Worm (Caenorhabditis elegans) whole organism, early embryonic: ENCODE data around the gene C53C11.2.

Source experiments
- B0310.2 ChIP-seq: sonication (generic microtip); optimal IDR thresholded peaks from 2 replicates; lab custom pipeline; 2016; ENCODE audit warnings: mild to moderate bottlenecking, missing genetic modification characterization, missing compliant biosample characterization
- F13C5.2 ChIP-seq: sonication (generic microtip); optimal IDR thresholded peaks from 2 replicates; lab custom pipeline; 2017; ENCODE audit warnings: mild to moderate bottlenecking, missing genetic modification characterization, inconsistent platforms, missing compliant biosample characterization
- aly-1 ChIP-seq: sonication (generic microtip); optimal IDR thresholded peaks from 2 replicates; lab custom pipeline; 2016; ENCODE audit warnings: missing genetic modification characterization, missing compliant biosample characterization
- ama-1 ChIP-seq: fragments of 150-350 bp; optimal IDR thresholded peaks from 2 replicates; lab custom pipeline; 2014
- ceh-13 ChIP-seq: fragments of 200-800 bp; sonication (Bioruptor generic); optimal IDR thresholded peaks from 2 replicates; lab custom pipeline; 2018; ENCODE audit warnings: mild to moderate bottlenecking, missing genetic modification characterization, missing compliant biosample characterization
- ceh-36 ChIP-seq: sonication (generic microtip); optimal IDR thresholded peaks from 2 replicates; lab custom pipeline; 2016; ENCODE audit warnings: missing genetic modification characterization, inconsistent platforms, missing compliant biosample characterization
- ets-7 ChIP-seq: sonication (generic microtip); optimal IDR thresholded peaks from 2 replicates; lab custom pipeline; 2016; ENCODE audit warnings: missing genotype, missing genetic modification characterization, missing compliant biosample characterization
- flt-1 ChIP-seq: fragments of 200-800 bp; sonication (Bioruptor generic); IDR thresholded peaks from 2 replicates; pipeline ENCODE4 v1.3.6; 2022; ENCODE audit warnings: missing genetic modification characterization, missing compliant biosample characterization
- hmbx-1 ChIP-seq: sonication (generic microtip); optimal IDR thresholded peaks from 2 replicates; lab custom pipeline; 2016; ENCODE audit warnings: mild to moderate bottlenecking, missing genetic modification characterization, missing compliant biosample characterization
- hmg-4 ChIP-seq: fragments of 200-800 bp; sonication (Bioruptor generic); optimal IDR thresholded peaks from 2 replicates; lab custom pipeline; 2018; ENCODE audit warnings: mild to moderate bottlenecking, missing genetic modification characterization, missing compliant biosample characterization
- hnd-1 ChIP-seq: sonication (generic microtip); optimal IDR thresholded peaks from 2 replicates; lab custom pipeline; 2016; ENCODE audit warnings: missing genetic modification characterization, missing compliant biosample characterization
- pes-1 ChIP-seq: fragments of 200-800 bp; sonication (Bioruptor generic); IDR thresholded peaks from 2 replicates; pipeline ENCODE4 v1.3.6; 2022; ENCODE audit warnings: missing genetic modification reagents, missing genetic modification characterization, missing compliant biosample characterization
- scrt-1 ChIP-seq: fragments of 200-800 bp; sonication (Bioruptor generic); IDR thresholded peaks from 2 replicates; pipeline ENCODE4 v1.3.6; 2022; ENCODE audit warnings: missing genetic modification characterization, missing compliant biosample characterization
- sea-1 ChIP-seq: fragments of 200-800 bp; sonication (Bioruptor generic); conservative IDR thresholded peaks from 2 replicates; pipeline ENCODE4 v1.3.6; 2022; ENCODE audit warnings: missing genetic modification characterization, missing compliant biosample characterization
- tbx-11 ChIP-seq: fragments of 200-800 bp; sonication (Bioruptor generic); IDR thresholded peaks from 2 replicates; pipeline ENCODE4 v1.3.6; 2022; ENCODE audit warnings: missing genetic modification characterization, missing compliant biosample characterization
- tbx-37 ChIP-seq: fragments of 200-800 bp; sonication (Bioruptor generic); conservative IDR thresholded peaks from 2 replicates; pipeline ENCODE4 v1.3.6; 2022; ENCODE audit warnings: missing genetic modification reagents, missing genetic modification characterization, missing compliant biosample characterization
- tra-4 ChIP-seq: sonication (generic microtip); optimal IDR thresholded peaks from 2 replicates; lab custom pipeline; 2017; ENCODE audit warnings: missing genetic modification characterization, missing compliant biosample characterization

C53C11.2 gene

DNA sequence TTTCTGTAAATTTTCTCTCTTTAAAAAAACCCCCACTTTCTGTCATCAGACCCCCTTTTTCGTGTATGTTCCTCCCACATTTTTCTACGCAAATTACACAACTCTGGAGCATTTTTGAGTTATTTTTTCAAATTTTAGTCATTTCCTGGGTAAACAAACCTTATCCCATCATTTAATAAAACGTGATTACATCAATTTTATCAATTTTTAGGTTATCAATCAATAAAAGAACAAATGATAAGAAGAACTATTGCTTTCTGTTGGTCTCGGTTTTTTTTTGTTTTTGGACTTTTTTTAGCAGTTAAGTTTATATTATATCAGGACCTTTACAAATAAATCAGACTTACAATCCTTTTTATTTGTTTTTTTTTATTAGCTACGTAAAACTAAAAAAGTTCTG is at the start of gene C53C11.2:
Gene C53C11.2 (plus strand): TSS at position 284 of the 400 bp plus-strand sequence.
- TF ChIP-seq F13C5.2 (tag; lab: Kevin White, UChicago) = no peak

DNA sequence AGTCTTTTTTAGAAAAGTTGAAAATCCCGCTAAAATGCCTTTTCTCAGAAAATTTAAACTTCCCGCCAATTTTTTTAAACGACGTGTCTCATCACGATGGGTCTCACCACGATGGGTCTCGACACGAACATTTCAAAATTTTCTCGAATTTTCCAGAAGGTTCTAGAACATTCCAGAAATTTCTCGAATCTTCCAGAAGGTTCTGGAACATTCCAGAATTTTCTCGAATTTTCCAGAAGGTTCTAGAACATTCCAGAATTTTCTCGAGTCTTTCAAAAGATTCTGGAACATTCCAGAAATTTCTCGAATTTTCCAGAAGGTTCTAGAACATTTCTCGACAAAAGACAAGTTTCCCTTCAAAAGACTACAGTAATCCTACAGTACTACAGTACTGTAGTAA is 48.1 kb upstream of the C53C11.2 start:
- TF ChIP-seq tra-4 (tag; lab: Kevin White, UChicago) (no peak), pes-1 (GFP tag; lab: Robert Waterston, UW) (peak; percentile 63), ceh-36 (tag; lab: Kevin White, UChicago) (no peak), flt-1 (peak; percentile 64; the same call in 1 of the 2 replicates)

DNA sequence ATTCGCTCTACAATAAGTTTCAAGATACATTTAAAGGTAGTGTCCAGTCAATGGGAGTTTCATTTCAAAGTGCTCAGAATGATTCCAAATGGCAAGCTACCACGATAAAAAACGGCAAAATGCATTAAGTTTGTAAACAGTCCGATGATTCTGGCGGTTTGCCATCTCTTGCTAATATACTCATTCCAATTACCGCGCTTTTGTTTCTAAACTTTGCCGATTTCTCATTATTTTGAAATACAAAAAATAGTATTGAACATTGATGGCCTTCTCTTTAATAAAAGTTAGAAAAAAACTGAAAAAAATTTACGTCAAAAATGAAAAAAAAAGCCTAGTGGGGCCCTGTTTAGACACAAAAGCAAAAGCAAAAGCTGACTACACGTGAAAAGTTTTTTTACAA is 42.4 kb upstream of the C53C11.2 start:
- TF ChIP-seq sea-1 (GFP tag; lab: Robert Waterston, UW) (no peak), ets-7 (tag; lab: Kevin White, UChicago) (no peak), ceh-36 (tag; lab: Kevin White, UChicago) (no peak), ceh-13 (GFP tag; lab: Kevin White, UChicago) (no peak), scrt-1 (GFP tag; lab: Robert Waterston, UW) (no peak), F13C5.2 (tag; lab: Kevin White, UChicago) (no peak), tra-4 (tag; lab: Kevin White, UChicago) (no peak), tbx-11 (no peak), ama-1 (lab: Kevin White, UChicago) (no peak), tbx-37 (GFP tag; lab: Robert Waterston, UW) (no peak), pes-1 (GFP tag; lab: Robert Waterston, UW) (no peak), B0310.2 (tag; lab: Kevin White, UChicago) (no peak), hnd-1 (no peak), aly-1 (tag; lab: Kevin White, UChicago) (no peak), hmbx-1 (no peak), flt-1 (no peak), hmg-4 (GFP tag; lab: Kevin White, UChicago) (no peak)

ce11 chrX:17294728-17295127 is 41.7 kb upstream of the C53C11.2 start, which contains the start of gene C33E10.8:
TSS of gene C33E10.8 (minus strand) at chrX:17294828.
- TF ChIP-seq sea-1 (GFP tag; lab: Robert Waterston, UW) = no peak
- no peak for TF ChIP-seq pes-1 (GFP tag; lab: Robert Waterston, UW)
- no peak for TF ChIP-seq hnd-1
- no peak for TF ChIP-seq scrt-1 (GFP tag; lab: Robert Waterston, UW)
- TF ChIP-seq tbx-11 = no peak

DNA sequence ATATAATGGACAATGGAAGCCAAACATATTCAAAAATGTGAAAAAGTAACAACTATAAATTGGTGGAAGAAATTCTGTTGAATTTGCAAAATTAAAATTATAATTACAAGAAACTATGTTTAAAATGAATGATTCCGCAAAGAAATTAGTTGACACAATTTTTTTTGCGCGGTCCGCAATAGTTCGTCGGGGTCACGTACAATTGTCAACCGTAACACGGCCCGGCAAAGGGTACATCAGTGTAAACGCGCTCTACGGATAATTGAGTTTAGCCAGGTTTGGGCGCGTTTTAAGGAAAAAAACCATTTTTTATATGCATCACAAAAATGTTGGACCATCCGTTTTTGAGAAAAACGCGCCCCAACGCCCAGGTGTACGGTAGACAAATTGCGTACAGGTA is 39.0 kb upstream of the C53C11.2 start:
- no peak for TF ChIP-seq tbx-11
- no peak for TF ChIP-seq ceh-13 (GFP tag; lab: Kevin White, UChicago)
- TF ChIP-seq scrt-1 (GFP tag; lab: Robert Waterston, UW) = no peak
- TF ChIP-seq hmbx-1 = no peak
- TF ChIP-seq tra-4 (tag; lab: Kevin White, UChicago) = no peak
- TF ChIP-seq ceh-36 (tag; lab: Kevin White, UChicago) = no peak
- TF ChIP-seq aly-1 (tag; lab: Kevin White, UChicago) = no peak
- no peak for TF ChIP-seq F13C5.2 (tag; lab: Kevin White, UChicago)
- TF ChIP-seq hmg-4 (GFP tag; lab: Kevin White, UChicago) = no peak
- no peak for TF ChIP-seq ama-1 (lab: Kevin White, UChicago)
- TF ChIP-seq sea-1 (GFP tag; lab: Robert Waterston, UW) = no peak
- TF ChIP-seq flt-1 = no peak
- TF ChIP-seq pes-1 (GFP tag; lab: Robert Waterston, UW) = no peak

- no peak for TF ChIP-seq scrt-1 (GFP tag; lab: Robert Waterston, UW)
- no peak for TF ChIP-seq pes-1 (GFP tag; lab: Robert Waterston, UW)
- no peak for TF ChIP-seq aly-1 (tag; lab: Kevin White, UChicago)
- TF ChIP-seq tbx-11 = no peak
- TF ChIP-seq F13C5.2 (tag; lab: Kevin White, UChicago) = no peak
- TF ChIP-seq hnd-1 = no peak
- no peak for TF ChIP-seq ceh-13 (GFP tag; lab: Kevin White, UChicago)
- TF ChIP-seq ets-7 (tag; lab: Kevin White, UChicago) = no peak
- no peak for TF ChIP-seq hmbx-1
- TF ChIP-seq flt-1 = no peak
- TF ChIP-seq ceh-36 (tag; lab: Kevin White, UChicago) = no peak
- no peak for TF ChIP-seq sea-1 (GFP tag; lab: Robert Waterston, UW)
- TF ChIP-seq B0310.2 (tag; lab: Kevin White, UChicago) = no peak
Observed at ce11 chrX:17300735-17301134, 35.7 kb upstream of the C53C11.2 start.

ce11 chrX:17301900-17302299 is 34.5 kb upstream of the C53C11.2 start, which contains the start of gene C33E10.10:
TSS of gene C33E10.10 (minus strand) at chrX:17302000.
- TF ChIP-seq hnd-1 (no peak), ama-1 (lab: Kevin White, UChicago) (no peak), flt-1 (no peak), ets-7 (tag; lab: Kevin White, UChicago) (no peak), ceh-36 (tag; lab: Kevin White, UChicago) (no peak), scrt-1 (GFP tag; lab: Robert Waterston, UW) (no peak), pes-1 (GFP tag; lab: Robert Waterston, UW) (no peak), aly-1 (tag; lab: Kevin White, UChicago) (no peak), tbx-11 (no peak), sea-1 (GFP tag; lab: Robert Waterston, UW) (no peak), ceh-13 (GFP tag; lab: Kevin White, UChicago) (no peak), F13C5.2 (tag; lab: Kevin White, UChicago) (no peak), tbx-37 (GFP tag; lab: Robert Waterston, UW) (no peak), hmbx-1 (no peak), tra-4 (tag; lab: Kevin White, UChicago) (no peak), hmg-4 (GFP tag; lab: Kevin White, UChicago) (no peak), B0310.2 (tag; lab: Kevin White, UChicago) (no peak)

DNA sequence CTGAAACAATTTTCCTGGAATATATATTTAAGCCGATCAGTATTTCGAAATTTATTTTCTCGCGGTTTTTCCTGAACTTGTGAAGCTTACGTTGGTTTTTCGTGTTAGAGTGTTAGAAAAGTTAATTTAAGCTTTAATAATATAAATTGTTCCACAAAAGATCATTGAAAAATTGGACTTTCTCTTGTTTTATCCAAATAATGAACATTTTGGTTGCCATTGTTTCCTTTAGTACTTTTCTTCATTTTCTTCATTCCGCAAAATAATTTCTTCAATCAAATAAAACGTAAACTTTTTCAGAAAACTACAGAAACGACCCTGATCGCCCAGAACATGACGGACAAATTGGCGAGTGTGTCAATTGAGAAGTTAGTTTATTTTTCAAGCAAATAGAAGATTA is 34.0 kb upstream of the C53C11.2 start, which contains the start of gene fbxa-120:
Gene fbxa-120 (plus strand): TSS at position 301 of the 400 bp plus-strand sequence.
- TF ChIP-seq tbx-37 (GFP tag; lab: Robert Waterston, UW) (no peak), pes-1 (GFP tag; lab: Robert Waterston, UW) (no peak), flt-1 (no peak), B0310.2 (tag; lab: Kevin White, UChicago) (no peak), hmg-4 (GFP tag; lab: Kevin White, UChicago) (no peak), aly-1 (tag; lab: Kevin White, UChicago) (no peak), scrt-1 (GFP tag; lab: Robert Waterston, UW) (no peak), hnd-1 (no peak), F13C5.2 (tag; lab: Kevin White, UChicago) (no peak), ama-1 (lab: Kevin White, UChicago) (no peak), tbx-11 (no peak), hmbx-1 (no peak), sea-1 (GFP tag; lab: Robert Waterston, UW) (no peak), ceh-36 (tag; lab: Kevin White, UChicago) (no peak), ceh-13 (GFP tag; lab: Kevin White, UChicago) (no peak), ets-7 (tag; lab: Kevin White, UChicago) (no peak), tra-4 (tag; lab: Kevin White, UChicago) (no peak)
